Worm (Caenorhabditis elegans) whole organism, L4 larva: ENCODE measurements around the gene C03B1.17.
A peak's percentile ranks its signal among the peaks of the same experiment; 100 is the strongest.

Experiments used
- D1046.2 ChIP-seq: fragments of 200-800 bp; sonication (Bioruptor generic); IDR thresholded peaks from 2 replicates; pipeline ENCODE4 v1.3.6; 2022; ENCODE audit warnings: missing genetic modification characterization, missing compliant biosample characterization
- F26F4.8 ChIP-seq: fragments of 200-800 bp; sonication (Bioruptor generic); conservative IDR thresholded peaks from 2 replicates; pipeline ENCODE4 v1.3.6; 2022; ENCODE audit warnings: missing genetic modification characterization, missing compliant biosample characterization
- F37D6.2 ChIP-seq: sonication (generic microtip); optimal IDR thresholded peaks from 2 replicates; lab custom pipeline; 2016; ENCODE audit warnings: mild to moderate bottlenecking, missing genetic modification characterization, missing compliant biosample characterization
- Y48G9A.11 ChIP-seq: fragments of 200-800 bp; sonication (Bioruptor generic); IDR thresholded peaks from 2 replicates; pipeline ENCODE4 v1.3.6; 2022; ENCODE audit warnings: missing genetic modification reagents, missing genetic modification characterization, missing compliant biosample characterization
- Y5F2A.4 ChIP-seq: fragments of 200-800 bp; sonication (Bioruptor generic); optimal IDR thresholded peaks from 2 replicates; lab custom pipeline; 2018; ENCODE audit warnings: mild to moderate bottlenecking, missing genetic modification characterization, missing compliant biosample characterization
- Y75B8A.6 ChIP-seq: fragments of 200-800 bp; sonication (Bioruptor generic); IDR thresholded peaks from 2 replicates; pipeline ENCODE4 v1.3.6; 2022; ENCODE audit warnings: missing genetic modification reagents, missing genetic modification characterization, missing compliant biosample characterization
- ZK337.2 ChIP-seq: fragments of 200-800 bp; sonication (Bioruptor generic); IDR thresholded peaks from 2 replicates; pipeline ENCODE4 v1.3.6; 2022; ENCODE audit warnings: missing genetic modification reagents, missing genetic modification characterization, missing compliant biosample characterization
- ama-1 ChIP-seq: fragments of 150-350 bp; optimal IDR thresholded peaks from 2 replicates; lab custom pipeline; 2014; ENCODE audit warnings: inconsistent platforms, mixed read lengths
- ceh-44 ChIP-seq: fragments of 200-800 bp; sonication (Bioruptor generic); IDR thresholded peaks from 2 replicates; pipeline ENCODE4 v1.3.6; 2022; ENCODE audit warnings: missing genetic modification reagents, missing genetic modification characterization, missing compliant biosample characterization
- daf-16 ChIP-seq, 3 experiments: sonication (generic microtip); optimal IDR thresholded peaks; 2 replicates each; lab custom pipeline; 2016 to 2017; ENCODE audit warnings: missing genetic modification characterization in 3 of 3, missing genetic modification reagents in 3 of 3, mild to moderate bottlenecking in 2 of 3, missing compliant biosample characterization in 2 of 3, missing biosample characterization in 1 of 3, moderate library complexity in 1 of 3
- daf-19 ChIP-seq: fragments of 200-800 bp; sonication (Bioruptor generic); conservative IDR thresholded peaks from 2 replicates; pipeline ENCODE4 v1.3.6; 2022; ENCODE audit warnings: missing genetic modification characterization, missing compliant biosample characterization
- daf-8 ChIP-seq: fragments of 200-800 bp; sonication (Bioruptor generic); IDR thresholded peaks from 2 replicates; pipeline ENCODE4 v1.3.6; 2022; ENCODE audit warnings: missing genetic modification characterization, missing compliant biosample characterization
- dmd-6 ChIP-seq: fragments of 200-800 bp; sonication (Bioruptor generic); IDR thresholded peaks from 2 replicates; pipeline ENCODE4 v1.3.6; 2022; ENCODE audit warnings: missing genetic modification reagents, missing genetic modification characterization, missing compliant biosample characterization
- dpl-1 ChIP-seq: fragments of 150-350 bp; optimal IDR thresholded peaks from 2 replicates; lab custom pipeline; 2014; ENCODE audit warnings: missing biosample characterization, missing genetic modification reagents, missing genetic modification characterization
- dve-1 ChIP-seq: sonication (generic microtip); optimal IDR thresholded peaks from 2 replicates; lab custom pipeline; 2017; ENCODE audit warnings: antibody characterized with exemption, mild to moderate bottlenecking, missing genetic modification characterization, missing compliant biosample characterization; ENCODE audit not compliant: insufficient read depth
- fkh-10 ChIP-seq: fragments of 150-350 bp; optimal IDR thresholded peaks from 2 replicates; lab custom pipeline; 2014; ENCODE audit warnings: missing biosample characterization, missing genetic modification reagents, missing genetic modification characterization
- lim-7 ChIP-seq: fragments of 200-800 bp; sonication (Bioruptor generic); IDR thresholded peaks from 2 replicates; pipeline ENCODE4 v1.3.6; 2022; ENCODE audit warnings: missing genetic modification characterization, missing compliant biosample characterization
- lin-29 ChIP-seq: fragments of 200-800 bp; sonication (Bioruptor generic); IDR thresholded peaks from 2 replicates; pipeline ENCODE4 v1.3.6; 2022; ENCODE audit warnings: missing genetic modification reagents, missing genetic modification characterization, missing compliant biosample characterization
- lir-3 ChIP-seq: sonication (generic microtip); optimal IDR thresholded peaks from 2 replicates; lab custom pipeline; 2016; ENCODE audit warnings: mild to moderate bottlenecking, missing genetic modification characterization, missing compliant biosample characterization
- madf-9 ChIP-seq: fragments of 200-800 bp; sonication (Bioruptor generic); conservative IDR thresholded peaks from 2 replicates; pipeline ENCODE4 v1.3.6; 2022; ENCODE audit warnings: missing genetic modification reagents, missing genetic modification characterization, missing compliant biosample characterization
- mdt-29 ChIP-seq: fragments of 200-800 bp; sonication (Bioruptor generic); IDR thresholded peaks from 2 replicates; pipeline ENCODE4 v1.3.6; 2022; ENCODE audit warnings: missing genetic modification reagents, missing genetic modification characterization, missing compliant biosample characterization
- mxl-3 ChIP-seq: fragments of 200-800 bp; sonication (Bioruptor generic); optimal IDR thresholded peaks from 2 replicates; lab custom pipeline; 2018; ENCODE audit warnings: mild to moderate bottlenecking, missing genetic modification characterization, missing compliant biosample characterization
- nhr-102 ChIP-seq: sonication (generic microtip); optimal IDR thresholded peaks from 2 replicates; lab custom pipeline; 2016; ENCODE audit warnings: mild to moderate bottlenecking, missing genetic modification characterization, moderate library complexity, missing compliant biosample characterization
- nhr-25 ChIP-seq: sonication (generic microtip); optimal IDR thresholded peaks from 2 replicates; lab custom pipeline; 2017; ENCODE audit warnings: missing genetic modification characterization, mild to moderate bottlenecking, missing compliant biosample characterization, antibody characterized with exemption, moderate library complexity, borderline replicate concordance; ENCODE audit not compliant: insufficient read depth
- nhr-28 ChIP-seq: fragments of 150-350 bp; optimal IDR thresholded peaks from 2 replicates; lab custom pipeline; 2014; ENCODE audit warnings: missing biosample characterization, missing genetic modification characterization
- nhr-42 ChIP-seq: fragments of 200-800 bp; sonication (Bioruptor generic); IDR thresholded peaks from 2 replicates; pipeline ENCODE4 v1.3.6; 2022; ENCODE audit warnings: missing genetic modification characterization, missing compliant biosample characterization
- nhr-6 ChIP-seq: fragments of 150-350 bp; optimal IDR thresholded peaks from 2 replicates; lab custom pipeline; 2014; ENCODE audit warnings: missing biosample characterization, missing genetic modification characterization
- nhr-76 ChIP-seq: fragments of 150-350 bp; optimal IDR thresholded peaks from 2 replicates; lab custom pipeline; 2014; ENCODE audit warnings: missing biosample characterization, missing genetic modification characterization
- rbr-2 ChIP-seq: sonication (generic microtip); optimal IDR thresholded peaks from 2 replicates; lab custom pipeline; 2016; ENCODE audit warnings: missing genotype, missing genetic modification characterization, missing compliant biosample characterization
- saeg-2 ChIP-seq: fragments of 200-800 bp; sonication (Bioruptor generic); IDR thresholded peaks from 2 replicates; pipeline ENCODE4 v1.3.6; 2022; ENCODE audit warnings: missing genetic modification reagents, missing genetic modification characterization, missing compliant biosample characterization
- sdz-12 ChIP-seq: fragments of 200-800 bp; sonication (Bioruptor generic); optimal IDR thresholded peaks from 2 replicates; lab custom pipeline; 2018; ENCODE audit warnings: mild to moderate bottlenecking, missing genetic modification characterization, missing compliant biosample characterization
- skn-1 ChIP-seq: fragments of 150-350 bp; optimal IDR thresholded peaks from 2 replicates; lab custom pipeline; 2014; ENCODE audit warnings: missing biosample characterization, missing genetic modification characterization
- snpc-1.2 ChIP-seq: fragments of 200-800 bp; sonication (Bioruptor generic); IDR thresholded peaks from 2 replicates; pipeline ENCODE4 v1.3.6; 2022; ENCODE audit warnings: missing genetic modification reagents, missing genetic modification characterization, missing compliant biosample characterization
- snpc-4 ChIP-seq: fragments of 150-350 bp; optimal IDR thresholded peaks from 2 replicates; lab custom pipeline; 2014; ENCODE audit warnings: missing biosample characterization, missing genetic modification characterization
- tra-1 ChIP-seq: fragments of 200-800 bp; sonication (Bioruptor generic); IDR thresholded peaks from 2 replicates; pipeline ENCODE4 v1.3.6; 2022; ENCODE audit warnings: missing genetic modification reagents, missing genetic modification characterization, missing compliant biosample characterization
- unc-39 ChIP-seq: sonication (generic microtip); optimal IDR thresholded peaks from 2 replicates; lab custom pipeline; 2017; ENCODE audit warnings: missing biosample characterization, missing genetic modification characterization
- unc-62 ChIP-seq, 3 experiments: fragments of 150-350 bp in 1 of 3; sonication (generic microtip); optimal IDR thresholded peaks in 2 of 3; peaks in 1 of 3; 1 replicate in 1 of 3; 2 replicates in 2 of 3; lab custom pipeline; 2014 to 2017; ENCODE audit warnings: missing biosample characterization in 3 of 3, missing genetic modification characterization in 3 of 3, missing genetic modification reagents in 3 of 3, missing genotype in 1 of 3
- vab-7 ChIP-seq: fragments of 200-800 bp; sonication (Bioruptor generic); IDR thresholded peaks from 2 replicates; pipeline ENCODE4 v1.3.6; 2022; ENCODE audit warnings: missing genetic modification reagents, missing genetic modification characterization, missing compliant biosample characterization
- zfp-2 ChIP-seq: sonication (generic microtip); optimal IDR thresholded peaks from 2 replicates; lab custom pipeline; 2016; ENCODE audit warnings: mild to moderate bottlenecking, missing genetic modification characterization, missing compliant biosample characterization
- zfp-3 ChIP-seq: fragments of 200-800 bp; sonication (Bioruptor generic); conservative IDR thresholded peaks from 2 replicates; pipeline ENCODE4 v1.3.6; 2022; ENCODE audit warnings: missing genetic modification reagents, missing genetic modification characterization, missing compliant biosample characterization
- zip-11 ChIP-seq: fragments of 200-800 bp; sonication (Bioruptor generic); IDR thresholded peaks from 2 replicates; pipeline ENCODE4 v1.3.6; 2022; ENCODE audit warnings: missing genetic modification characterization, missing compliant biosample characterization
- zip-2 ChIP-seq: fragments of 150-350 bp; optimal IDR thresholded peaks from 2 replicates; lab custom pipeline; 2014; ENCODE audit warnings: missing biosample characterization, missing genetic modification characterization
- ztf-7 ChIP-seq: fragments of 150-350 bp; optimal IDR thresholded peaks from 2 replicates; lab custom pipeline; 2014; ENCODE audit warnings: missing biosample characterization, missing genetic modification characterization

The C03B1.17 gene

DNA sequence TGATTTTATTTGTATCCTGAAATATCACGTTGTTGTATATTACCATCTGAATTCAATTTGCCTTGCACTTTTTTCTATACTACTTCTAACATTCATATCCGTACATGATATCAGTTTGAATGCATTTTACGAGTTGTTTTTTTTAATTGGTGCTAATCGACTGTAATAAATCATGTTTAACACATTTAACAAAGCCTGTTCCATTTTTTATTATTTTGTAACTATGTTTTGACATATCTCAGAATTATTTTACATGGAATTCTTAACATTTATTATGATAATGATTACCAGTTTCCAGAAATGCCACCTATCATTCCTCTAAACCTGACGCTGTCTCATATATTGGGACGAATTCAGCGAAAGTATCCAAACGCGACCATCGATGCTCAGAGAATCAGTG, 7.7 kb upstream of the C03B1.17 start, which contains the start of gene C03B1.3:
Gene C03B1.3 (plus strand): TSS at position 301 of the 400 bp plus-strand sequence.
- no peak for TF ChIP-seq saeg-2
- TF ChIP-seq F37D6.2 (tag; lab: Kevin White, UChicago) = no peak
- TF ChIP-seq zfp-2 (tag; lab: Kevin White, UChicago) = no peak
- no peak for TF ChIP-seq F26F4.8 (GFP tag; lab: Robert Waterston, UW)
- TF ChIP-seq zip-11 (GFP tag; lab: Robert Waterston, UW) = no peak
- TF ChIP-seq, all 104 proteins: peak for 0

- TF ChIP-seq mxl-3 (GFP tag; lab: Kevin White, UChicago) (no peak), daf-16 (GFP tag; optimal IDR thresholded peaks at IDR 0.05; lab: Kevin White, UChicago) (no peak), daf-16 (tag; optimal IDR thresholded peaks at IDR 0.05; lab: Kevin White, UChicago) (no peak), nhr-25 (tag; lab: Kevin White, UChicago) (no peak), sdz-12 (no peak), nhr-102 (tag; lab: Kevin White, UChicago) (no peak), Y48G9A.11 (no peak), fkh-10 (GFP tag; lab: Kevin White, UChicago) (no peak), nhr-28 (no peak), madf-9 (GFP tag; lab: Robert Waterston, UW) (no peak), zip-11 (GFP tag; lab: Robert Waterston, UW) (no peak), snpc-4 (tag; lab: Kevin White, UChicago) (no peak), daf-19 (GFP tag; lab: Robert Waterston, UW) (no peak), daf-8 (GFP tag; lab: Robert Waterston, UW) (no peak)
Measured at ce11 chrX:6369717-6370116, 3.7 kb upstream of the C03B1.17 start, which contains the start of gene C03B1.2. TSS of gene C03B1.2 (plus strand) at chrX:6370017.

DNA sequence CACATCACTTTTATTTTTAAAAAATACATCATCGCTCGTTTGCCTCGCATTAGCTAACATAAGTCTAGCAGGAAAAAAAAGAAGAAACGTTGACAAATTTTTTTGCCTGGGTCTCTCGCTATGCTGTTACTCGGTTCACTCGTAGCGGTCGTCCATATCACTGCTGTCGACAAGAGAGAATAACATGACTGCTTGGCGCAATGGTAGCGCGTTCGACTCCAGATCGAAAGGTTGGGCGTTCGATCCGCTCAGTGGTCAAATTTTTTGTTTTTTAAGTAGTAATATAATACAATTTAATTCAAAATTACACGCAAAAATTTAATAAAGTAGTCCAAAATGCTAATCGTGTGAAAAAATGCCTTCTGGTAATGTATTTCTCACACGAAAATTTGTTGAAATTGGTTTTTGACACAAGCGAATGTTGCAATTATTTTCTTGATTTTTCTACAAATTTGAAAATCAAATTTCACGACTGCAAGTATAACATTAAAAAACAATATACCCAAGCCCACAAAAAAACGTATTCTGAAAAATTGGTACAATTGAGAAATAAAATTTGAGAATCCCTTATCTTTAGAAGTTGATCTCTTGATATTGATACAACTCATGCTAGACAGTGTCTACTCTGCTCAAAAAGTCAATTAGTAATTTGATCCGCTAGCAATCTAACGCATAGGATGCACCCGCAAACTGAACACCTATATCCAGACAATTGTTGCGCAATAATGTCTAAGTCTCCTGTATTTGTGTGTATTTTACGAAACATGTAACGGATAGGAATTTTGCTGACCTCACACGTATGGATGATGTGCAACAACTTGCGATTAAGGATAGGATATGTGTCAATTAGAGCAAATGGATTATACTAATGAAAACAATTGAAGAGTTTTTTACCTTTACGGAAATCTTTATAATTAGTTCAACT, 2.0 kb upstream of the C03B1.17 start:
- TF ChIP-seq dve-1 (peak; percentile 54), dmd-6 (GFP tag; lab: Robert Waterston, UW) (peak; percentile 68), unc-62 (GFP tag; optimal IDR thresholded peaks at IDR 0.05 in 1 of 2; lab: Kevin White, UChicago) (peak in 1 of 2 experiments; percentile 92), unc-62 (tag; optimal IDR thresholded peaks at IDR 0.05; lab: Kevin White, UChicago) (no peak), rbr-2 (tag; lab: Kevin White, UChicago) (peak; percentile 73), zip-2 (peak; percentile 43), vab-7 (GFP tag; lab: Robert Waterston, UW) (peak; percentile 90), lin-29 (GFP tag; lab: Robert Waterston, UW) (peak; percentile 43; the same call in 1 of the 2 replicates), F37D6.2 (tag; lab: Kevin White, UChicago) (peak; percentile 40), ZK337.2 (GFP tag; lab: Robert Waterston, UW) (0 out of 2 replicates have a peak, but pooled peaks have one; percentile 40), nhr-42 (GFP tag; lab: Robert Waterston, UW) (0 out of 2 replicates have a peak, but pooled peaks have one; percentile 16), tra-1 (peak; percentile 80; the same call in 1 of the 2 replicates), sdz-12 (peak; percentile 87), nhr-6 (tag; lab: Kevin White, UChicago) (no peak), lim-7 (GFP tag; lab: Robert Waterston, UW) (no peak; the same call in 1 of the 2 replicates), unc-39 (tag; lab: Kevin White, UChicago) (no peak), nhr-76 (tag; lab: Kevin White, UChicago) (no peak), snpc-1.2 (peak; percentile 83), lir-3 (tag; lab: Kevin White, UChicago) (peak; percentile 60), mdt-29 (GFP tag; lab: Robert Waterston, UW) (peak; percentile 48; the same call in 1 of the 2 replicates), skn-1 (no peak), Y5F2A.4 (GFP tag; lab: Kevin White, UChicago) (peak; percentile 40), Y48G9A.11 (peak; percentile 51; the same call in 1 of the 2 replicates), ceh-44 (GFP tag; lab: Robert Waterston, UW) (peak; percentile 69; the same call in 1 of the 2 replicates), ztf-7 (tag; lab: Kevin White, UChicago) (peak; percentile 15), zfp-3 (GFP tag; lab: Robert Waterston, UW) (peak; percentile 66), dpl-1 (GFP tag; lab: Kevin White, UChicago) (no peak), ama-1 (no peak), nhr-28 (peak; percentile 24), D1046.2 (GFP tag; lab: Robert Waterston, UW) (peak; percentile 87), Y75B8A.6 (GFP tag; lab: Robert Waterston, UW) (0 out of 2 replicates have a peak, but pooled peaks have one; percentile 77), mxl-3 (GFP tag; lab: Kevin White, UChicago) (no peak)
